Fruit fly (Drosophila melanogaster) whole organism, pupa: ENCODE results near the gene CG18135.

Experiments
- CG10348 ChIP-seq: fragments of 200-800 bp; sonication (Bioruptor generic); IDR thresholded peaks from 2 replicates; pipeline ENCODE4 v1.3.6; 2022; ENCODE audit warnings: missing biosample characterization, missing genetic modification characterization
- CG12605 ChIP-seq: fragments of 200-800 bp; sonication (Bioruptor generic); IDR thresholded peaks from 2 replicates; pipeline ENCODE4 v1.3.6; 2022; ENCODE audit warnings: missing biosample characterization, missing genetic modification characterization
- CG13204 ChIP-seq: fragments of 200-800 bp; sonication (Bioruptor generic); optimal IDR thresholded peaks from 2 replicates; lab custom pipeline; 2018; ENCODE audit warnings: missing biosample characterization, mild to moderate bottlenecking, missing genetic modification characterization, moderate library complexity
- CG14655 ChIP-seq: fragments of 200-800 bp; sonication (Bioruptor generic); optimal IDR thresholded peaks from 3 replicates; lab custom pipeline; 2017; ENCODE audit warnings: mild to moderate bottlenecking, missing biosample characterization, missing genetic modification reagents, missing genetic modification characterization
- CG15710 ChIP-seq: fragments of 200-800 bp; sonication (Bioruptor generic); optimal IDR thresholded peaks from 2 replicates; lab custom pipeline; 2018; ENCODE audit warnings: missing biosample characterization, mild to moderate bottlenecking, missing genetic modification characterization, moderate library complexity
- CG17806 ChIP-seq: fragments of 200-800 bp; sonication (Bioruptor generic); optimal IDR thresholded peaks from 2 replicates; lab custom pipeline; 2018; ENCODE audit warnings: missing biosample characterization, mild to moderate bottlenecking, missing genetic modification characterization, moderate library complexity
- CG32121 ChIP-seq: fragments of 200-800 bp; sonication (Bioruptor generic); IDR thresholded peaks from 2 replicates; pipeline ENCODE4 v1.3.6; 2022; ENCODE audit warnings: missing biosample characterization, missing genetic modification characterization
- CG34367 ChIP-seq: fragments of 200-800 bp; sonication (Bioruptor generic); optimal IDR thresholded peaks from 2 replicates; lab custom pipeline; 2018; ENCODE audit warnings: missing biosample characterization, mild to moderate bottlenecking, missing genetic modification characterization
- CG4496 ChIP-seq: fragments of 200-800 bp; sonication (Bioruptor generic); IDR thresholded peaks from 3 replicates; pipeline ENCODE4 v1.3.6; 2022; ENCODE audit warnings: missing biosample characterization, missing genetic modification characterization
- CG8159 ChIP-seq: fragments of 200-800 bp; sonication (Bioruptor generic); optimal IDR thresholded peaks from 3 replicates; lab custom pipeline; 2018; ENCODE audit warnings: missing biosample characterization, mild to moderate bottlenecking, missing genetic modification characterization, moderate library complexity
- CG8301 ChIP-seq: fragments of 200-800 bp; sonication (Bioruptor generic); optimal IDR thresholded peaks from 2 replicates; lab custom pipeline; 2018; ENCODE audit warnings: missing biosample characterization, mild to moderate bottlenecking, missing genetic modification characterization
- CG9948 ChIP-seq: fragments of 200-800 bp; sonication (Bioruptor generic); optimal IDR thresholded peaks from 2 replicates; lab custom pipeline; 2018; ENCODE audit warnings: missing biosample characterization, mild to moderate bottlenecking, missing genetic modification characterization, moderate library complexity
- D1 ChIP-seq: fragments of 200-800 bp; sonication (Bioruptor generic); optimal IDR thresholded peaks from 2 replicates; lab custom pipeline; 2018; ENCODE audit warnings: missing biosample characterization, mild to moderate bottlenecking, missing genetic modification characterization, moderate library complexity
- EcR ChIP-seq: fragments of 200-800 bp; sonication (Bioruptor generic); optimal IDR thresholded peaks from 3 replicates; lab custom pipeline; 2019; ENCODE audit warnings: missing biosample characterization, missing genetic modification characterization, mild to moderate bottlenecking, moderate library complexity, missing genetic modification reagents
- Ets98B ChIP-seq: fragments of 200-800 bp; sonication (Bioruptor generic); IDR thresholded peaks from 2 replicates; pipeline ENCODE4 v1.3.6; 2022; ENCODE audit warnings: missing biosample characterization, missing genetic modification characterization
- Pif1A ChIP-seq: fragments of 200-800 bp; sonication (Bioruptor generic); optimal IDR thresholded peaks from 3 replicates; lab custom pipeline; 2016; ENCODE audit warnings: missing biosample characterization, missing genetic modification characterization
- Pif1B ChIP-seq: fragments of 200-800 bp; sonication (Bioruptor generic); optimal IDR thresholded peaks from 3 replicates; lab custom pipeline; 2016; ENCODE audit warnings: missing biosample characterization, missing genetic modification characterization
- Snoo ChIP-seq: fragments of 200-800 bp; sonication (Bioruptor generic); optimal IDR thresholded peaks from 3 replicates; lab custom pipeline; 2017; ENCODE audit warnings: missing biosample characterization, mild to moderate bottlenecking, missing genetic modification characterization, inconsistent platforms
- fd96Ca ChIP-seq: fragments of 200-800 bp; sonication (Bioruptor generic); IDR thresholded peaks from 3 replicates; pipeline ENCODE4 v1.3.6; 2022; ENCODE audit warnings: missing biosample characterization, missing genetic modification characterization
- gl ChIP-seq: fragments of 200-800 bp; sonication (Bioruptor generic); optimal IDR thresholded peaks from 2 replicates; lab custom pipeline; 2018; ENCODE audit warnings: missing biosample characterization, mild to moderate bottlenecking, missing genetic modification characterization
- rn ChIP-seq: fragments of 200-800 bp; sonication (Bioruptor generic); IDR thresholded peaks from 2 replicates; pipeline ENCODE4 v1.3.6; 2022; ENCODE audit warnings: missing biosample characterization, missing genetic modification characterization

Gene CG18135

DNA sequence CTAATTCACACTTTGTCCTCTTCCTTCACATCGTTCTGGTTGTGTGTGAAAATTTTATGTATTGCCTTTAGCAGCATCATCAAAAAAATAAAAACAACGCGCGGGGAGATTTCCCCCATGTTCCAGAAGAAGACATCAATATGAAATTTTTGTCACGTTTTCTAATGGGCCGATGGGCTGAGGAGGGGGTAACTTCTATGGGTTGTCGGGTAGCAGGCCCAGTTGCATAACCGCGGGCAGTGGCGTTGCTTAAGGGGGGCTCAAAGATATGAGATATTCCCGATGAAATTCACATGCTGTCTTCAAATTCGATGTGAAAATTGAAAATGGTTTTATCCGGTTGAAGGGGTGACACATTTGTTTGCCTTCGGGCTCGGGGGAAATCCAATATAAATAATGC is 20.4 kb upstream of the CG18135 start:
- TF ChIP-seq CG14655 (GFP tag; lab: Kevin White, UChicago): no peak
- no peak for TF ChIP-seq gl (tag; lab: Kevin White, UChicago)
- no peak for TF ChIP-seq Pif1B (GFP tag; lab: Kevin White, UChicago)
- TF ChIP-seq Pif1A: no peak
- TF ChIP-seq CG8159: no peak

DNA sequence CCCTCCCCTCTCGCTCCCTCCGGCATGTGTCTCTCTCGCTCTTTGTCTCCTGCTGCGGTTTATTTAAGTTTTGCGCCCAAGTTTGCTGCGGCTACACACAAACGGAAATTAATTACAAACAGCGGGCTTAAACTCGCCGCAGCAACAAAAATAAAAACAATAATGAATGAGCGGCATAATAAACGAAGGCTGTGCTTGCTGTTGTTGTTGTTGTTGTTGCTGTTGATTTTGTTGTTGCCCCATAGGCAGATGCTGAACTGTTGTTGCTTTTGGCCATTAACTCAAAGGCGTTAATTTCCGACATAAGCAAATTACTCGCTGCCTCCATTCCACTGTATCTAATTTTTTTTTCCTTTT is 18.7 kb upstream of the CG18135 start:
- TF ChIP-seq CG12605 (GFP tag; lab: Robert Waterston, UW) (no peak), CG8301 (no peak), CG10348 (GFP tag; lab: Robert Waterston, UW) (no peak), CG15710 (tag; lab: Kevin White, UChicago) (no peak), CG17806 (tag; lab: Kevin White, UChicago) (no peak), Pif1A (no peak), Ets98B (GFP tag; lab: Robert Waterston, UW) (no peak), CG4496 (GFP tag; lab: Robert Waterston, UW) (no peak; the same call in 2 of the 3 replicates), CG32121 (GFP tag; lab: Robert Waterston, UW) (no peak), fd96Ca (GFP tag; lab: Robert Waterston, UW) (no peak), CG34367 (tag; lab: Kevin White, UChicago) (no peak), CG9948 (tag; lab: Kevin White, UChicago) (no peak), Pif1B (GFP tag; lab: Kevin White, UChicago) (no peak), CG14655 (GFP tag; lab: Kevin White, UChicago) (no peak), CG13204 (GFP tag; lab: Kevin White, UChicago) (no peak), rn (GFP tag; lab: Robert Waterston, UW) (no peak), EcR (GFP tag; lab: Kevin White, UChicago) (no peak), gl (tag; lab: Kevin White, UChicago) (no peak), CG8159 (no peak), Snoo (tag; lab: Kevin White, UChicago) (no peak)

DNA sequence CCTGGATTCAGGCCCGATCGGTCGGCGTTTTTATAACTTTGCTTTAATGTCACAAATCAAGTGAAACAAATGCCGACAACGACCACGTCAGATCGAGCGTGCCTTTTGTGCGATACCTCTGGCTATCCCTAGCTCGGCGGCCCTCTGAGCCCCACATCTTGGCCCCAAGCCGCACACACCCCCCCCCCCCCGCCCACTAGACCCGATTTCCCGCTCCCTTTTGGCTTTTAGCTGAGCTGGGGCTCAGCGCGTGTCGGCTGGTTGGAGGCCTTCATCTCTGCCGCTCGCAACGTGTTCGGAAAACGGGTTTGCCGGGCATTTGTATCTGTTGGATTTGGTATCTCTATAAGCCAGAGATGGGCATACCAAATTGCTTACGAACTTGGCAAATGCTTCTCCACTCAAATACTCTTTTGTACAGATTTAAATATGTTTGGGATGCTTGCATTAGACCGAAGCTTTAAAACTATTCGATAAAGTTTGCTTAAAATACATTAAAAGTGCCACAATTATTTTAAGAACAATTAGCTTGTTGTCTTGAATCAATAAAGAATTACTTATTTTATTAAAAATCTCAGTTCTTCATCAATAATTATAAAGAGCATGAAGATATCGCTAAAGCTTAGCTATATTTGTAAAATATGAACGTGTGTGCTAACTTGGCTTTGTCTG is 18.2 kb upstream of the CG18135 start:
- TF ChIP-seq fd96Ca (GFP tag; lab: Robert Waterston, UW) (no peak), CG9948 (tag; lab: Kevin White, UChicago) (peak; percentile 67), Snoo (tag; lab: Kevin White, UChicago) (peak; percentile 54), EcR (GFP tag; lab: Kevin White, UChicago) (no peak), CG34367 (tag; lab: Kevin White, UChicago) (peak; percentile 66), CG12605 (GFP tag; lab: Robert Waterston, UW) (no peak), CG8301 (peak; percentile 62), CG10348 (GFP tag; lab: Robert Waterston, UW) (no peak; the same call in 1 of the 2 replicates), CG8159 (peak; percentile 79), CG13204 (GFP tag; lab: Kevin White, UChicago) (peak; percentile 77), Pif1B (GFP tag; lab: Kevin White, UChicago) (peak; percentile 58), D1 (tag; lab: Kevin White, UChicago) (no peak), rn (GFP tag; lab: Robert Waterston, UW) (no peak), CG32121 (GFP tag; lab: Robert Waterston, UW) (peak; percentile 52), Pif1A (peak; percentile 58), gl (tag; lab: Kevin White, UChicago) (no peak), CG14655 (GFP tag; lab: Kevin White, UChicago) (peak; percentile 66), CG17806 (tag; lab: Kevin White, UChicago) (peak; percentile 76), Ets98B (GFP tag; lab: Robert Waterston, UW) (peak; percentile 37; the same call in 1 of the 2 replicates), CG15710 (tag; lab: Kevin White, UChicago) (peak; percentile 76), CG4496 (GFP tag; lab: Robert Waterston, UW) (peak; percentile 20; the same call in 1 of the 3 replicates)
- TF ChIP-seq, all 21 proteins: peak for 14

DNA sequence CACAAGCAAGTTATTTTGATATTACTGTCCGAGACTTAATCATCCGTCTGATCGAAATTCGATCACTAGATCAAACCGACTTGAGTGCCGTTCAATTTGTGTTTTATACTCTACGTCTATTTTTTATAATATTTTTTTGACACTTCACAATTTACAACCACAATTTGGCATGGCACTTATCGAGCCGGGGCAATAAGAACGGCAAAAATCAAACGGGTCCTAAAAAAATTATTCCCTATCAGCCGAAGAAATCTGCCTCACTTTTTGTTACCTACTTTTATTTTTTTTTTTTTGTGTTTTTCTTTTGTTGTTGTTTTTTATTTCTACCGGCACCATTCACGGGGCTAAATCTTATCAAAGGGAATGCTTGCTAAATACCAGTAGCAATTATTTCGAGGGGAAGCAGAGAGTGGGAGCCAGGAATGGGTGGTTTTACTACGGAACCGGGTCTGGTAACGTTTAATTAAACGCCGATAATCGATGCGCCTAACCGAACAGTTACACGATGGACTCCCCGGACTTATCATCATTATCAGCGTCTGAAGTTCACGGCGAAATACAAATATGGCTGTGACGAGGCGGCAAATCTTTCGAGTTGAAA is 17.5 kb upstream of the CG18135 start:
- TF ChIP-seq CG14655 (GFP tag; lab: Kevin White, UChicago) (no peak), CG4496 (GFP tag; lab: Robert Waterston, UW) (no peak), CG8159 (no peak), CG12605 (GFP tag; lab: Robert Waterston, UW) (no peak), Ets98B (GFP tag; lab: Robert Waterston, UW) (no peak), CG15710 (tag; lab: Kevin White, UChicago) (no peak), rn (GFP tag; lab: Robert Waterston, UW) (no peak), Pif1B (GFP tag; lab: Kevin White, UChicago) (no peak), CG32121 (GFP tag; lab: Robert Waterston, UW) (no peak), CG17806 (tag; lab: Kevin White, UChicago) (no peak), D1 (tag; lab: Kevin White, UChicago) (no peak), fd96Ca (GFP tag; lab: Robert Waterston, UW) (no peak), Pif1A (no peak), CG34367 (tag; lab: Kevin White, UChicago) (no peak)

DNA sequence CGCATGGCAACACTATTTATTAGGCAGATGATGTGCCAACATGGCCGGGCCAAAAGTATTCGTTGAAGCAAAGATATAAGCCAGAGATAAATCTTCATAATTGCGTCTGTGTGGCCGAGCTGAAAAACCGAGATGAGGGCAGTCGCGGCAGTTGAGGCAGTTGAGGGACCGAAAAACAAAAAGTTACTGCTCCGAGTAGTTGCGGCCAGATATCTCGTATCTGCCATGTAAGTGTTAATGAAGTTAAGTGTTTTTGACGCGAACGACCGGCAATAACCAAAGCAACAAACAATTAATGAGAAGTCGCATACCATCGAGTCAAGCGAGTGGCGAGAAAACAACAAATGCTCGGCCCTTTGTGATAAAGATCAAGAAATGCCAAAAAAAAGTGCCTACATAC is 16.7 kb upstream of the CG18135 start:
- TF ChIP-seq CG8301: no peak
- no peak for TF ChIP-seq rn (GFP tag; lab: Robert Waterston, UW)
- TF ChIP-seq CG13204 (GFP tag; lab: Kevin White, UChicago): no peak
- no peak for TF ChIP-seq EcR (GFP tag; lab: Kevin White, UChicago)
- no peak for TF ChIP-seq Pif1B (GFP tag; lab: Kevin White, UChicago)
- TF ChIP-seq CG8159: no peak
